Fruit fly (Drosophila melanogaster) whole organism, embryonic: ENCODE data around the gene pav.

ENCODE experiments used
- CG11398 ChIP-seq: fragments of 200-800 bp; sonication (Bioruptor generic); optimal IDR thresholded peaks from 2 replicates; lab custom pipeline; 2016; ENCODE audit warnings: missing biosample characterization, missing genetic modification characterization
- CG17186 ChIP-seq: fragments of 200-800 bp; sonication (Bioruptor generic); optimal IDR thresholded peaks from 3 replicates; lab custom pipeline; 2017; ENCODE audit warnings: missing biosample characterization, missing genetic modification reagents, missing genetic modification characterization
- CG2116 ChIP-seq: fragments of 200-800 bp; sonication (Bioruptor generic); optimal IDR thresholded peaks from 3 replicates; lab custom pipeline; 2018; ENCODE audit warnings: missing biosample characterization, mild to moderate bottlenecking, missing genetic modification characterization
- CG31441 ChIP-seq: fragments of 200-800 bp; sonication (Bioruptor generic); IDR thresholded peaks from 2 replicates; pipeline ENCODE4 v1.3.6; 2022; ENCODE audit warnings: missing biosample characterization, missing genetic modification characterization
- Max ChIP-seq: fragments of 200-800 bp; sonication (Bioruptor generic); optimal IDR thresholded peaks from 2 replicates; lab custom pipeline; 2016; ENCODE audit warnings: missing biosample characterization, mild to moderate bottlenecking, missing genetic modification characterization
- Vsx1 ChIP-seq: fragments of 200-800 bp; sonication (Bioruptor generic); optimal IDR thresholded peaks from 2 replicates; lab custom pipeline; 2017; ENCODE audit warnings: missing biosample characterization, mild to moderate bottlenecking, missing genetic modification characterization, missing genetic modification reagents
- ac ChIP-seq: fragments of 200-800 bp; sonication (Bioruptor generic); optimal IDR thresholded peaks from 3 replicates; lab custom pipeline; 2017; ENCODE audit warnings: missing biosample characterization, mild to moderate bottlenecking, missing genetic modification characterization
- ems ChIP-seq: fragments of 200-800 bp; sonication (Bioruptor generic); optimal IDR thresholded peaks from 3 replicates; lab custom pipeline; 2016; ENCODE audit warnings: missing biosample characterization, missing genetic modification characterization
- gem ChIP-seq: fragments of 200-800 bp; sonication (Bioruptor generic); optimal IDR thresholded peaks from 2 replicates; lab custom pipeline; 2019; ENCODE audit warnings: missing biosample characterization, mild to moderate bottlenecking, missing genetic modification characterization, moderate library complexity
- jumu ChIP-seq: fragments of 200-800 bp; sonication (Bioruptor generic); optimal IDR thresholded peaks from 3 replicates; lab custom pipeline; 2016; ENCODE audit warnings: missing biosample characterization, missing genetic modification characterization
- pan ChIP-seq, 4 experiments: fragments of >200 bp in 3 of 4; fragments of 200-800 bp in 1 of 4; sonication (Bioruptor generic) in 1 of 4; optimal IDR thresholded peaks in 3 of 4; IDR thresholded peaks in 1 of 4; 2 replicates each; pipeline versions ENCODE4 v1.3.6 to Lab custom; 2017 to 2022; ENCODE audit warnings: missing biosample characterization in 2 of 4, missing genetic modification characterization in 2 of 4, mixed read lengths in 1 of 4
- sisA ChIP-seq: fragments of 200-800 bp; sonication (Bioruptor generic); IDR thresholded peaks from 2 replicates; pipeline ENCODE4 v1.3.6; 2022; ENCODE audit warnings: missing biosample characterization, missing genetic modification characterization

DNA sequence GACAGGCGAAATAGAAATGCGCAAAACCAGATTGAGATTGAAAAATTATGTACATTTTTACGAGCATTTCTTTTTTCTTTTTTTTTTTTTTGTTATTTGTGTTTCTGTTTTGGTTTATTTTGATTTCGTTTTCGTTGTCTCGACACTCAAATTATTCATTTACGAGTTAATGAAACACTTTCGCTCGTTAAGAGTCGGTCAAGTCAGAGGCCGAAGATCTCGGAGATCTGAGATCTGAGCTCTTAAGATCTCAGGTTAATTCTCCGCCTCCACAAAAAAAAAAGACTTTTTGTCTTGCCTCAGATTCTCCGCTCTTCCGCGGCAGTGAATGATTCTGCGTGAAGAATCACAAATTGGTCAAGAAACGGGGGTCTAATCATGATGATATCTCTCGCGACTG, 23.3 kb downstream of the pav start:
- TF ChIP-seq Max (GFP tag; lab: Kevin White, UChicago) (no peak), CG2116 (no peak), CG31441 (GFP tag; lab: Robert Waterston, UW) (no peak), CG17186 (GFP tag; lab: Kevin White, UChicago) (no peak), jumu (no peak), ems (GFP tag; lab: Kevin White, UChicago) (no peak), CG11398 (no peak), sisA (GFP tag; lab: Robert Waterston, UW) (no peak), Vsx1 (GFP tag; lab: Kevin White, UChicago) (no peak), pan (optimal IDR thresholded peaks at IDR 0.05; lab: Kevin White, UChicago) (no peak), pan (GFP tag; optimal IDR thresholded peaks at IDR 0.05 in 1 of 2, IDR thresholded peaks at IDR 0.05 in 1 of 2) (no peak), gem (tag; lab: Kevin White, UChicago) (no peak), ac (GFP tag; lab: Kevin White, UChicago) (no peak)
